Worm (Caenorhabditis elegans): ENCODE data around the gene zipt-7.1.

zipt-7.1 gene

DNA sequence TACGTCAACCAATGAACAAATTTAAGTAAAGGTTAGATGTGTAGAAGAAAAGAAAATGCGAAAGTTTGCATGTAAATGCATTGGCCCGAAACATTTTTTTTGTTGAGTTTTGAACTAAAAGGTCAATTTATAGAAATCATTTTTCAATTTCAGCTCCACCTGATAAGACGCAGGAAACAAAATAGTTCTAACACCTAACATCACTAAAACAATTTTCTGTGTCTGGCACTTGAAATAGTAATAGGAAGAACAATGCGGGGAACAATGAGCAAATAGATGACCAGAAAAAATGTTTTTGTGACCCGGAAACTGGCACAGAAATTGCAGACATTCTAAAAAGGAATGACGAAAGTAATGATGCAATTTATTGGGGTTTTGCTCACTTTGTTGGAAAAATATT is 4.4 kb upstream of the zipt-7.1 start:
- TF ChIP-seq skn-1 (tag; optimal IDR thresholded peaks at IDR 0.05) (no peak), duxl-1 (tag; optimal IDR thresholded peaks at IDR 0.05; ENCODE audit: poor library complexity) (no peak), dmd-6 (GFP tag; IDR thresholded peaks at IDR 0.05) (peak; percentile 15; the same call in 1 of the 2 replicates), hif-1 (tag; optimal IDR thresholded peaks at IDR 0.05) (no peak), cey-2 (tag; optimal IDR thresholded peaks at IDR 0.05; ENCODE audit: borderline replicate concordance, insufficient read depth) (no peak), Y75B8A.6 (GFP tag; IDR thresholded peaks at IDR 0.05) (no peak), ceh-20 (GFP tag; IDR thresholded peaks at IDR 0.05) (no peak), R02D3.7 (tag; optimal IDR thresholded peaks at IDR 0.05) (no peak), T20F7.1 (GFP tag; optimal IDR thresholded peaks at IDR 0.05) (no peak), zag-1 (tag; optimal IDR thresholded peaks at IDR 0.05) (no peak), sdz-12 (GFP tag; optimal IDR thresholded peaks at IDR 0.05) (no peak), F10B5.3 (tag; optimal IDR thresholded peaks at IDR 0.05) (no peak), nhr-42 (GFP tag; IDR thresholded peaks at IDR 0.05) (no peak), jun-1 (tag; optimal IDR thresholded peaks at IDR 0.05) (no peak), Y105C5A.15 (GFP tag; IDR thresholded peaks at IDR 0.05) (no peak), dve-1 (tag; optimal IDR thresholded peaks at IDR 0.05; ENCODE audit: insufficient read depth) (peak; percentile 42), unc-39 (tag; optimal IDR thresholded peaks at IDR 0.05) (no peak), saeg-2 (GFP tag; IDR thresholded peaks at IDR 0.05) (no peak), zip-11 (GFP tag; IDR thresholded peaks at IDR 0.05) (no peak), mep-1 (tag; optimal IDR thresholded peaks at IDR 0.05) (peak; percentile 26), hlh-11 (tag; optimal IDR thresholded peaks at IDR 0.05) (no peak), mdl-1 (tag; optimal IDR thresholded peaks at IDR 0.05) (no peak), rbr-2 (tag; optimal IDR thresholded peaks at IDR 0.05) (no peak), pqm-1 (tag; optimal IDR thresholded peaks at IDR 0.05) (no peak), nhr-111 (GFP tag; optimal IDR thresholded peaks at IDR 0.05) (no peak), aha-1 (tag) (peak; percentile 82), lin-1 (GFP tag; IDR thresholded peaks at IDR 0.05) (no peak), F26F4.8 (GFP tag; conservative IDR thresholded peaks at IDR 0.05) (no peak), unc-62 (GFP tag; optimal IDR thresholded peaks at IDR 0.05 in 1 of 2) (no peak), unc-62 (tag; optimal IDR thresholded peaks at IDR 0.05) (no peak), lin-15B (tag; optimal IDR thresholded peaks at IDR 0.05) (no peak), lim-7 (GFP tag; IDR thresholded peaks at IDR 0.05) (no peak), ces-1 (GFP tag; optimal IDR thresholded peaks at IDR 0.05) (no peak), zfp-2 (tag; optimal IDR thresholded peaks at IDR 0.05) (no peak), ZK337.2 (GFP tag; IDR thresholded peaks at IDR 0.05) (no peak), nhr-10 (tag; optimal IDR thresholded peaks at IDR 0.05) (no peak), unc-130 (GFP tag; optimal IDR thresholded peaks at IDR 0.05) (no peak), ZK546.5 (tag; optimal IDR thresholded peaks at IDR 0.05) (no peak), nhr-77 (tag; optimal IDR thresholded peaks at IDR 0.05) (no peak), daf-16 (GFP tag; optimal IDR thresholded peaks at IDR 0.05) (no peak), daf-16 (tag; optimal IDR thresholded peaks at IDR 0.05) (peak; percentile 48)

DNA sequence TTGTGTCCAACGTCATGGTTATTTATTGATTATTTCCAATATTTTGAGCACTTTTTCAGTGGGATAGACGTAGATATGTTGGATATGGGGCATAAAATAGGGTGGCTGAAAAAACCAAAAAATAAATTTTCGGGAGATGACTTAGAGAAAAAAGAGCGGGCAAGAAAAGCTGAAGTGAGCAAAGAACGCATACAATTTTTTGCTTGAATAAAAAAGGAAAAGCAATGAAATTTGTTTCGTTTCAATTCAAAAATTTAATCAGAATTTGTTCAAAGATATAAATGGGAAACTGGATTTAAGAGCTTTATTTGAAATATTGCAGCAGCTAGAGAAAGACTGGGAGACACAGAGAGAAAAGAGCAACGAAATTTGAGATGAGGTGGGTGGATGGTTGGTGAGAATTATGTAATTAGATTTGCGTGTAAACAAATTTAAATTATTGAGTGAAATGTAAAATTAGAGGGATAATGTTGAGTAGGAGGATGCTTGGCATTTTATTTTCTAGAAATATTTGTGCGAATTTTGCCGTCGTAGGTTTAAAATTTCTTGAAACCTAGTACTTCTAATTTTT is 3.8 kb upstream of the zipt-7.1 start, which contains the start of the genes T28F3.11 and slc-17.4:
Gene T28F3.11 (minus strand): TSS at position 51 of the 571 bp plus-strand sequence.
Gene slc-17.4 (minus strand): TSS at position 105 of the 571 bp plus-strand sequence.
- peak in 1 of 2 experiments; percentile 16 for TF ChIP-seq unc-62 (GFP tag; optimal IDR thresholded peaks at IDR 0.05 in 1 of 2)
- no peak for TF ChIP-seq unc-62 (tag; optimal IDR thresholded peaks at IDR 0.05)
- no peak for TF ChIP-seq sdz-12 (GFP tag; optimal IDR thresholded peaks at IDR 0.05)

All from whole organism, L4 larva.